Worm (Caenorhabditis elegans): Measurements from ENCODE around the gene gpa-4.

DNA sequence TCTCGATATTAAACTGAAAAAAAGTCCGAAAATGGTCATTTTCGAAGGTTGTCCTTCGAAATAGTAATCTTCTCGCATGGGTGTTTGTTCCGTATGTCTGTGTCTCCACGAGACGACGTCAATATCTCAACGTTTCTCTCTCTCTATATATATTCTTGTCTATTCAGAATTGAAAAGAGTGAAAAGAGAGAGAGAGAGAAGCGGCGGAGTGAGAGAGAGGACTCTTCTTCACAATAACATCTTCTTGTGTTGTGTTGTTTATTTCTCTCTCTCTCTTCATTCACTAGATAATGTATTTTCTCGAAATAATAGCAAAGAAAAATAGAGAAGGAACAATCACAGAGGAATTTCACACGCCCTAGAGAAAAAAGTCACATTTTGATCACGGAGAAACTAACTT is 35.1 kb upstream of the gpa-4 start:
- TF ChIP-seq nhr-76 (tag; optimal IDR thresholded peaks at IDR 0.05) (no peak), ceh-9 (tag; optimal IDR thresholded peaks at IDR 0.05) (no peak), snpc-4 (tag; optimal IDR thresholded peaks at IDR 0.05) (no peak), ztf-11 (tag; optimal IDR thresholded peaks at IDR 0.05) (no peak), elt-3 (tag; optimal IDR thresholded peaks at IDR 0.05) (no peak), pha-4 (tag; optimal IDR thresholded peaks at IDR 0.05) (no peak), nhr-237 (tag; optimal IDR thresholded peaks at IDR 0.05) (no peak), ceh-82 (tag; optimal IDR thresholded peaks at IDR 0.05) (no peak), skn-1 (tag; optimal IDR thresholded peaks at IDR 0.05) (no peak), fkh-10 (GFP tag; optimal IDR thresholded peaks at IDR 0.05) (peak; percentile 17), ZK546.5 (tag; optimal IDR thresholded peaks at IDR 0.05) (no peak)
